Worm (Caenorhabditis elegans) whole organism, young adult: ENCODE measurements around the gene F53H2.3.
A peak's percentile ranks its signal among the peaks of the same experiment; 100 is the strongest.

Source experiments
- B0035.1 ChIP-seq: sonication (generic microtip); optimal IDR thresholded peaks from 2 replicates; lab custom pipeline; 2016; ENCODE audit warnings: missing genetic modification characterization, mild to moderate bottlenecking, missing compliant biosample characterization, missing genotype, missing genetic modification reagents
- C06A6.2 ChIP-seq: fragments of 200-800 bp; sonication (Bioruptor generic); conservative IDR thresholded peaks from 2 replicates; pipeline ENCODE4 v1.3.6; 2022; ENCODE audit warnings: missing genetic modification characterization, missing compliant biosample characterization
- D2030.7 ChIP-seq: fragments of 200-800 bp; sonication (Bioruptor generic); IDR thresholded peaks from 2 replicates; pipeline ENCODE4 v1.3.6; 2022; ENCODE audit warnings: missing genetic modification reagents, missing genetic modification characterization, missing compliant biosample characterization
- F39B2.1 ChIP-seq: fragments of 200-800 bp; sonication (Bioruptor generic); IDR thresholded peaks from 2 replicates; pipeline ENCODE4 v1.3.6; 2022; ENCODE audit warnings: missing genetic modification reagents, missing genetic modification characterization, missing compliant biosample characterization
- F52B5.7 ChIP-seq: sonication (generic microtip); optimal IDR thresholded peaks from 2 replicates; lab custom pipeline; 2016; ENCODE audit warnings: mild to moderate bottlenecking, missing genetic modification characterization, missing compliant biosample characterization
- K12H6.12 ChIP-seq: fragments of 200-800 bp; sonication (Bioruptor generic); optimal IDR thresholded peaks from 2 replicates; lab custom pipeline; 2018; ENCODE audit warnings: mild to moderate bottlenecking, missing genetic modification characterization, missing compliant biosample characterization
- T26A5.8 ChIP-seq: sonication (generic microtip); optimal IDR thresholded peaks from 2 replicates; lab custom pipeline; 2016; ENCODE audit warnings: missing genetic modification characterization, missing compliant biosample characterization
- Y53G8AR.9 ChIP-seq: fragments of 200-800 bp; sonication (Bioruptor generic); conservative IDR thresholded peaks from 2 replicates; pipeline ENCODE4 v1.3.6; 2022; ENCODE audit warnings: missing genetic modification reagents, missing genetic modification characterization, missing compliant biosample characterization
- Y67H2A.10 ChIP-seq: fragments of 200-800 bp; sonication (Bioruptor generic); conservative IDR thresholded peaks from 2 replicates; pipeline ENCODE4 v1.3.6; 2022; ENCODE audit warnings: missing genetic modification reagents, missing genetic modification characterization, missing compliant biosample characterization
- ama-1 ChIP-seq, 3 experiments: fragments of 150-350 bp in 1 of 3; sonication (generic microtip) in 2 of 3; optimal IDR thresholded peaks; 2 replicates each; lab custom pipeline; 2014 to 2018; ENCODE audit warnings: missing biosample characterization in 2 of 3, missing genetic modification characterization in 2 of 3, missing genetic modification reagents in 2 of 3
- aptf-2 ChIP-seq: fragments of 200-800 bp; sonication (Bioruptor generic); conservative IDR thresholded peaks from 2 replicates; pipeline ENCODE4 v1.3.6; 2022; ENCODE audit warnings: missing genetic modification reagents, missing genetic modification characterization, missing compliant biosample characterization
- attf-5 ChIP-seq: fragments of 200-800 bp; sonication (Bioruptor generic); optimal IDR thresholded peaks from 2 replicates; lab custom pipeline; 2018; ENCODE audit warnings: mild to moderate bottlenecking, missing genetic modification characterization, missing compliant biosample characterization
- attf-6 ChIP-seq: fragments of 200-800 bp; sonication (Bioruptor generic); IDR thresholded peaks from 2 replicates; pipeline ENCODE4 v1.3.6; 2022; ENCODE audit warnings: missing genetic modification reagents, missing genetic modification characterization, missing compliant biosample characterization
- bed-2 ChIP-seq: fragments of 200-800 bp; sonication (Bioruptor generic); IDR thresholded peaks from 2 replicates; pipeline ENCODE4 v1.3.6; 2022; ENCODE audit warnings: missing genetic modification reagents, missing genetic modification characterization, missing compliant biosample characterization
- cebp-1 ChIP-seq, 2 experiments: fragments of 200-800 bp in 1 of 2; sonication (Bioruptor generic) in 1 of 2; sonication (generic microtip) in 1 of 2; IDR thresholded peaks in 1 of 2; optimal IDR thresholded peaks in 1 of 2; 2 replicates each; pipeline versions ENCODE4 v1.3.6 to Lab custom; 2017 to 2022; ENCODE audit warnings: missing compliant biosample characterization in 2 of 2, missing genetic modification characterization in 2 of 2, mild to moderate bottlenecking in 1 of 2, missing genetic modification reagents in 1 of 2, moderate library complexity in 1 of 2
- ceh-27 ChIP-seq: fragments of 200-800 bp; sonication (Bioruptor generic); optimal IDR thresholded peaks from 2 replicates; lab custom pipeline; 2018; ENCODE audit warnings: mild to moderate bottlenecking, missing genetic modification characterization, moderate library complexity, missing compliant biosample characterization
- dox-1 ChIP-seq: fragments of 200-800 bp; sonication (Bioruptor generic); IDR thresholded peaks from 2 replicates; pipeline ENCODE4 v1.3.6; 2022; ENCODE audit warnings: missing genetic modification reagents, missing genetic modification characterization, missing compliant biosample characterization
- ekl-4 ChIP-seq: fragments of 200-800 bp; sonication (Bioruptor generic); IDR thresholded peaks from 2 replicates; pipeline ENCODE4 v1.3.6; 2022; ENCODE audit warnings: missing genetic modification reagents, missing genetic modification characterization, missing compliant biosample characterization
- ets-4 ChIP-seq: fragments of 200-800 bp; sonication (Bioruptor generic); optimal IDR thresholded peaks from 2 replicates; lab custom pipeline; 2018; ENCODE audit warnings: mild to moderate bottlenecking, missing genetic modification characterization, missing compliant biosample characterization
- him-1 ChIP-seq: sonication (generic microtip); optimal IDR thresholded peaks from 2 replicates; lab custom pipeline; 2016; ENCODE audit warnings: missing genotype, missing genetic modification reagents, missing genetic modification characterization, missing compliant biosample characterization
- hmg-1.2 ChIP-seq: fragments of 200-800 bp; sonication (Bioruptor generic); IDR thresholded peaks from 2 replicates; pipeline ENCODE4 v1.3.6; 2022; ENCODE audit warnings: missing genetic modification reagents, missing genetic modification characterization, missing compliant biosample characterization
- lag-1 ChIP-seq: fragments of 200-800 bp; sonication (Bioruptor generic); IDR thresholded peaks from 2 replicates; pipeline ENCODE4 v1.3.6; 2022; ENCODE audit warnings: missing genetic modification reagents, missing genetic modification characterization, missing compliant biosample characterization
- lin-35 ChIP-seq, 3 experiments: fragments of 150-350 bp in 2 of 3; sonication (generic microtip) in 1 of 3; optimal IDR thresholded peaks; 2 replicates each; lab custom pipeline; 2014 to 2018; ENCODE audit warnings: missing biosample characterization in 3 of 3, missing genetic modification characterization in 3 of 3, missing genetic modification reagents in 3 of 3
- lir-1 ChIP-seq: fragments of 200-800 bp; sonication (Bioruptor generic); conservative IDR thresholded peaks from 2 replicates; pipeline ENCODE4 v1.3.6; 2022; ENCODE audit warnings: missing genetic modification reagents, missing genetic modification characterization, missing compliant biosample characterization
- madf-6 ChIP-seq: fragments of 200-800 bp; sonication (Bioruptor generic); IDR thresholded peaks from 2 replicates; pipeline ENCODE4 v1.3.6; 2022; ENCODE audit warnings: missing genetic modification reagents, missing genetic modification characterization, missing compliant biosample characterization
- madf-8 ChIP-seq: fragments of 200-800 bp; sonication (Bioruptor generic); conservative IDR thresholded peaks from 2 replicates; pipeline ENCODE4 v1.3.6; 2022; ENCODE audit warnings: missing genetic modification reagents, missing genetic modification characterization, missing compliant biosample characterization
- mxl-1 ChIP-seq: sonication (generic microtip); optimal IDR thresholded peaks from 2 replicates; lab custom pipeline; 2016; ENCODE audit warnings: missing genetic modification characterization, missing compliant biosample characterization
- nfya-2 ChIP-seq: fragments of 200-800 bp; sonication (Bioruptor generic); IDR thresholded peaks from 2 replicates; pipeline ENCODE4 v1.3.6; 2022; ENCODE audit warnings: missing genetic modification reagents, missing genetic modification characterization, missing compliant biosample characterization
- nfyb-1 ChIP-seq: fragments of 200-800 bp; sonication (Bioruptor generic); IDR thresholded peaks from 2 replicates; pipeline ENCODE4 v1.3.6; 2022; ENCODE audit warnings: missing genetic modification reagents, missing genetic modification characterization, missing compliant biosample characterization
- nhr-80 ChIP-seq: sonication (generic microtip); optimal IDR thresholded peaks from 2 replicates; lab custom pipeline; 2016; ENCODE audit warnings: missing genetic modification characterization, missing compliant biosample characterization
- nhr-90 ChIP-seq: sonication (generic microtip); optimal IDR thresholded peaks from 2 replicates; lab custom pipeline; 2016; ENCODE audit warnings: missing genotype, mild to moderate bottlenecking, missing genetic modification characterization, missing compliant biosample characterization
- pha-4 ChIP-seq: fragments of 150-350 bp; sonication (generic microtip); optimal IDR thresholded peaks from 2 replicates; lab custom pipeline; 2014; ENCODE audit warnings: missing biosample characterization, missing genetic modification reagents, missing genetic modification characterization
- sdz-38 ChIP-seq: sonication (generic microtip); optimal IDR thresholded peaks from 2 replicates; lab custom pipeline; 2016; ENCODE audit warnings: missing genotype, missing genetic modification characterization, missing compliant biosample characterization
- somi-1 ChIP-seq: fragments of 200-800 bp; sonication (Bioruptor generic); optimal IDR thresholded peaks from 2 replicates; lab custom pipeline; 2018; ENCODE audit warnings: mild to moderate bottlenecking, missing genetic modification characterization, missing compliant biosample characterization
- tlf-1 ChIP-seq: fragments of 200-800 bp; sonication (Bioruptor generic); optimal IDR thresholded peaks from 2 replicates; lab custom pipeline; 2018; ENCODE audit warnings: mild to moderate bottlenecking, missing genetic modification characterization, missing compliant biosample characterization
- xnd-1 ChIP-seq: sonication (generic microtip); optimal IDR thresholded peaks from 2 replicates; lab custom pipeline; 2016; ENCODE audit warnings: missing genotype, missing genetic modification reagents, missing genetic modification characterization, missing compliant biosample characterization
- zfh-2 ChIP-seq: fragments of 200-800 bp; sonication (Bioruptor generic); conservative IDR thresholded peaks from 2 replicates; pipeline ENCODE4 v1.3.6; 2022; ENCODE audit warnings: missing genetic modification reagents, missing genetic modification characterization, missing compliant biosample characterization
- ztf-18 ChIP-seq: sonication (generic microtip); optimal IDR thresholded peaks from 2 replicates; lab custom pipeline; 2016; ENCODE audit warnings: missing genotype, mild to moderate bottlenecking, missing genetic modification characterization, missing compliant biosample characterization
- ztf-22 ChIP-seq: fragments of 200-800 bp; sonication (Bioruptor generic); optimal IDR thresholded peaks from 2 replicates; lab custom pipeline; 2018; ENCODE audit warnings: mild to moderate bottlenecking, missing genetic modification characterization, moderate library complexity, missing compliant biosample characterization
- ztf-26 ChIP-seq: sonication (generic microtip); optimal IDR thresholded peaks from 2 replicates; lab custom pipeline; 2017; ENCODE audit warnings: missing genetic modification characterization, missing compliant biosample characterization
- ztf-3 ChIP-seq: fragments of 200-800 bp; sonication (Bioruptor generic); optimal IDR thresholded peaks from 2 replicates; lab custom pipeline; 2018; ENCODE audit warnings: mild to moderate bottlenecking, missing genetic modification characterization, missing compliant biosample characterization
- ztf-6 ChIP-seq: fragments of 200-800 bp; sonication (Bioruptor generic); IDR thresholded peaks from 2 replicates; pipeline ENCODE4 v1.3.6; 2022; ENCODE audit warnings: missing genetic modification reagents, missing genetic modification characterization, missing compliant biosample characterization

Gene F53H2.3

ce11 chrV:20418768-20419167 lies 7.2 kb upstream of the F53H2.3 start (continued):
- TF ChIP-seq attf-6 (GFP tag; lab: Robert Waterston, UW) (no peak), pha-4 (tag; lab: Kevin White, UChicago) (peak; percentile 10), bed-2 (GFP tag; lab: Robert Waterston, UW) (no peak), D2030.7 (GFP tag; lab: Robert Waterston, UW) (no peak), somi-1 (GFP tag; lab: Kevin White, UChicago) (peak; percentile 56), ets-4 (GFP tag; lab: Kevin White, UChicago) (peak; percentile 32), tlf-1 (GFP tag; lab: Kevin White, UChicago) (no peak), lir-1 (GFP tag; lab: Robert Waterston, UW) (no peak)

ce11 chrV:20417809-20418208 lies 6.2 kb upstream of the F53H2.3 start:
- no peak for TF ChIP-seq nhr-90 (tag; lab: Kevin White, UChicago)
- no peak for TF ChIP-seq ekl-4 (GFP tag; lab: Robert Waterston, UW)
- TF ChIP-seq dox-1: peak; percentile 13; the same call in 1 of the 2 replicates
- TF ChIP-seq ztf-18 (tag; lab: Kevin White, UChicago): no peak
- TF ChIP-seq Y53G8AR.9: no peak
- TF ChIP-seq lag-1 (GFP tag; lab: Robert Waterston, UW): no peak
- no peak; the same call in 1 of the 2 replicates for TF ChIP-seq nfyb-1
- TF ChIP-seq C06A6.2: no peak
- peak; percentile 12; the same call in 1 of the 2 replicates for TF ChIP-seq hmg-1.2 (GFP tag; lab: Robert Waterston, UW)
- TF ChIP-seq nfya-2: no peak
- no peak for TF ChIP-seq aptf-2 (GFP tag; lab: Robert Waterston, UW)
- no peak for TF ChIP-seq sdz-38 (tag; lab: Kevin White, UChicago)
- no peak for TF ChIP-seq T26A5.8 (tag; lab: Kevin White, UChicago)
- no peak for TF ChIP-seq B0035.1 (tag; lab: Kevin White, UChicago)
- TF ChIP-seq madf-8 (GFP tag; lab: Robert Waterston, UW): no peak
- TF ChIP-seq nhr-80: peak; percentile 15
- TF ChIP-seq ztf-6 (GFP tag; lab: Robert Waterston, UW): no peak
- TF ChIP-seq cebp-1 (GFP tag; IDR thresholded peaks at IDR 0.05; lab: Robert Waterston, UW): no peak; the same call in 1 of the 2 replicates
- peak; percentile 82 for TF ChIP-seq cebp-1 (tag; optimal IDR thresholded peaks at IDR 0.05; lab: Kevin White, UChicago)
- TF ChIP-seq him-1: no peak
- no peak for TF ChIP-seq F39B2.1 (GFP tag; lab: Robert Waterston, UW)
- no peak for TF ChIP-seq xnd-1 (tag; lab: Kevin White, UChicago)
- TF ChIP-seq ztf-26 (tag; lab: Kevin White, UChicago): no peak
- TF ChIP-seq ztf-22 (GFP tag; lab: Kevin White, UChicago): peak; percentile 17
- no peak for TF ChIP-seq mxl-1
- TF ChIP-seq D2030.7 (GFP tag; lab: Robert Waterston, UW): no peak
- no peak for TF ChIP-seq F52B5.7
- TF ChIP-seq lin-35 (GFP tag; optimal IDR thresholded peaks at IDR 0.05; lab: Kevin White, UChicago): peak in 1 of 3 experiments; percentile 6
- no peak for TF ChIP-seq ztf-3
- TF ChIP-seq ama-1 (optimal IDR thresholded peaks at IDR 0.05; lab: Kevin White, UChicago): no peak
- no peak for TF ChIP-seq ama-1 (GFP tag; optimal IDR thresholded peaks at IDR 0.05; lab: Kevin White, UChicago)
- peak; percentile 46 for TF ChIP-seq attf-5
- TF ChIP-seq somi-1 (GFP tag; lab: Kevin White, UChicago): peak; percentile 22
- no peak for TF ChIP-seq madf-6
- no peak for TF ChIP-seq Y67H2A.10 (GFP tag; lab: Robert Waterston, UW)
- peak; percentile 60 for TF ChIP-seq ceh-27 (GFP tag; lab: Kevin White, UChicago)
- TF ChIP-seq zfh-2 (GFP tag; lab: Robert Waterston, UW): peak; percentile 81
- peak; percentile 55 for TF ChIP-seq K12H6.12 (tag; lab: Kevin White, UChicago)
- TF ChIP-seq, all 124 proteins: peak for 11
